Fruit fly (Drosophila melanogaster): ENCODE results near the gene CG2258.
A peak's percentile ranks its signal among the peaks of the same experiment; 100 is the strongest.

CG2258 gene

dm6 chrX:8063223-8063674 is 38.6 kb downstream of the CG2258 start (continued):
- TF ChIP-seq CG6276 (GFP tag; optimal IDR thresholded peaks at IDR 0.05) (peak; percentile 62), CG8319 (GFP tag; optimal IDR thresholded peaks at IDR 0.05) (no peak), CG8119 (GFP tag; IDR thresholded peaks at IDR 0.05) (peak; percentile 70), CG15336 (GFP tag; IDR thresholded peaks at IDR 0.05) (peak; percentile 62), CG16779 (tag; optimal IDR thresholded peaks at IDR 0.05) (no peak), Hr38 (GFP tag; optimal IDR thresholded peaks at IDR 0.05) (no peak), dac (GFP tag; optimal IDR thresholded peaks at IDR 0.05) (peak; percentile 43), Eip93F (GFP tag; optimal IDR thresholded peaks at IDR 0.05) (peak; percentile 42), CG8632 (GFP tag; optimal IDR thresholded peaks at IDR 0.05) (peak; percentile 48), Gug (GFP tag; IDR thresholded peaks at IDR 0.05) (0 out of 2 replicates have a peak, but pooled peaks have one; percentile 25), CG11294 (GFP tag; IDR thresholded peaks at IDR 0.05) (no peak), ss (GFP tag; optimal IDR thresholded peaks at IDR 0.05) (peak in 1 of 2 experiments; percentile 88)

dm6 chrX:8062180-8062480 is 39.8 kb downstream of the CG2258 start:
- no peak for TF ChIP-seq salr (GFP tag; optimal IDR thresholded peaks at IDR 0.05)
- 0 out of 3 replicates have a peak, but pooled peaks have one; percentile 10 for TF ChIP-seq CG6163 (GFP tag; IDR thresholded peaks at IDR 0.05)
- peak; percentile 1 for TF ChIP-seq CG10631 (GFP tag; optimal IDR thresholded peaks at IDR 0.05)
- TF ChIP-seq Hr4 (GFP tag; optimal IDR thresholded peaks at IDR 0.05), result peak; percentile 1
- TF ChIP-seq Eip78C (GFP tag), result peak; percentile 88
- peak in 1 of 2 experiments; percentile 67 for TF ChIP-seq ss (GFP tag; optimal IDR thresholded peaks at IDR 0.05)
- TF ChIP-seq CG6792 (GFP tag; optimal IDR thresholded peaks at IDR 0.05), result no peak

- TF ChIP-seq CG16779 (tag; optimal IDR thresholded peaks at IDR 0.05) (no peak), CG3032 (tag; optimal IDR thresholded peaks at IDR 0.05) (no peak), OdsH (GFP tag; optimal IDR thresholded peaks at IDR 0.05) (no peak), fd59A (GFP tag; optimal IDR thresholded peaks at IDR 0.05) (no peak), CG6163 (GFP tag; IDR thresholded peaks at IDR 0.05) (peak; percentile 50; the same call in 2 of the 3 replicates), Hr39 (GFP tag; optimal IDR thresholded peaks at IDR 0.05) (peak; percentile 57), salr (GFP tag; optimal IDR thresholded peaks at IDR 0.05) (peak in 1 of 2 experiments; percentile 37), CG1621 (tag; optimal IDR thresholded peaks at IDR 0.05) (no peak), dac (GFP tag; optimal IDR thresholded peaks at IDR 0.05) (no peak), CG7368 (GFP tag; optimal IDR thresholded peaks at IDR 0.05) (no peak), Gug (GFP tag; IDR thresholded peaks at IDR 0.05) (no peak), dsx (GFP tag; optimal IDR thresholded peaks at IDR 0.05; ENCODE audit: poor library complexity, severe bottlenecking) (no peak), acj6 (GFP tag; optimal IDR thresholded peaks at IDR 0.05) (no peak), esn (GFP tag; optimal IDR thresholded peaks at IDR 0.05) (peak; percentile 39), pdm3 (GFP tag; optimal IDR thresholded peaks at IDR 0.05) (no peak), topi (GFP tag; optimal IDR thresholded peaks at IDR 0.05) (peak; percentile 49), Ets96B (tag; optimal IDR thresholded peaks at IDR 0.05) (no peak), CG6792 (GFP tag; optimal IDR thresholded peaks at IDR 0.05) (no peak), CG15336 (GFP tag; IDR thresholded peaks at IDR 0.05) (peak; percentile 16), Blimp-1 (GFP tag; optimal IDR thresholded peaks at IDR 0.05) (no peak), CG6808 (GFP tag; optimal IDR thresholded peaks at IDR 0.05) (peak; percentile 72), vri (GFP tag; optimal IDR thresholded peaks at IDR 0.05) (peak; percentile 63), Hr38 (GFP tag; optimal IDR thresholded peaks at IDR 0.05) (no peak), Eip75B (GFP tag; optimal IDR thresholded peaks at IDR 0.05) (peak; percentile 30), cyc (GFP tag; optimal IDR thresholded peaks at IDR 0.05) (peak; percentile 60), Eip78C (GFP tag) (peak; percentile 39), Sox15 (GFP tag; optimal IDR thresholded peaks at IDR 0.05) (no peak), net (GFP tag; optimal IDR thresholded peaks at IDR 0.05) (no peak), CG10669 (GFP tag; optimal IDR thresholded peaks at IDR 0.05) (peak; percentile 8), svp (GFP tag) (peak; percentile 22), fd85E (GFP tag; optimal IDR thresholded peaks at IDR 0.05) (peak; percentile 23), Smox (GFP tag; optimal IDR thresholded peaks at IDR 0.05) (no peak), Lpt (GFP tag; optimal IDR thresholded peaks at IDR 0.05) (no peak), Sox14 (GFP tag; optimal IDR thresholded peaks at IDR 0.05) (peak; percentile 69), CG8319 (GFP tag; optimal IDR thresholded peaks at IDR 0.05) (no peak), CG10631 (GFP tag; optimal IDR thresholded peaks at IDR 0.05) (no peak), eg (GFP tag; IDR thresholded peaks at IDR 0.05) (peak; percentile 35; the same call in 1 of the 3 replicates), Eip93F (GFP tag; optimal IDR thresholded peaks at IDR 0.05) (peak; percentile 16), CG4318 (GFP tag; optimal IDR thresholded peaks at IDR 0.05) (no peak)
These were observed 40.3 kb downstream of the CG2258 start, which contains the start of gene mys for dm6 chrX:8061392-8062179. TSS of gene mys (plus strand) at chrX:8061645.
